Fruit fly (Drosophila melanogaster) whole organism, embryonic: Measurements from ENCODE around the gene XRCC1.

Experiments
- Antp ChIP-seq: fragments of 200-800 bp; sonication (Bioruptor generic); optimal IDR thresholded peaks from 3 replicates; lab custom pipeline; 2016; ENCODE audit warnings: missing biosample characterization, missing genetic modification characterization
- Awh ChIP-seq: fragments of 200-800 bp; sonication (Bioruptor generic); IDR thresholded peaks from 2 replicates; pipeline ENCODE4, ENCODE4 v1.3.6; 2022; ENCODE audit warnings: missing biosample characterization, missing genetic modification characterization
- CG10321 ChIP-seq: fragments of 200-800 bp; sonication (Bioruptor generic); IDR thresholded peaks from 2 replicates; pipeline ENCODE4 v1.3.6; 2022; ENCODE audit warnings: missing biosample characterization, missing genetic modification characterization
- CG10366 ChIP-seq: fragments of 200-800 bp; sonication (Bioruptor generic); IDR thresholded peaks from 2 replicates; pipeline ENCODE4 v1.3.6; 2022; ENCODE audit warnings: missing biosample characterization, missing genetic modification characterization
- CG14860 ChIP-seq: fragments of 200-800 bp; sonication (Bioruptor generic); IDR thresholded peaks from 3 replicates; pipeline ENCODE4 v1.3.6; 2022; ENCODE audit warnings: missing biosample characterization, missing genetic modification characterization; ENCODE audit not compliant: partially characterized antibody
- CG15696 ChIP-seq: fragments of 200-800 bp; sonication (Bioruptor generic); optimal IDR thresholded peaks from 2 replicates; lab custom pipeline; 2019; ENCODE audit warnings: missing biosample characterization, mild to moderate bottlenecking, missing genetic modification characterization, moderate library complexity
- CG1603 ChIP-seq: fragments of 200-800 bp; sonication (Bioruptor generic); optimal IDR thresholded peaks from 2 replicates; lab custom pipeline; 2019; ENCODE audit warnings: missing biosample characterization, mild to moderate bottlenecking, missing genetic modification characterization, moderate library complexity
- CG17912 ChIP-seq: fragments of 200-800 bp; sonication (Bioruptor generic); optimal IDR thresholded peaks from 2 replicates; lab custom pipeline; 2018; ENCODE audit warnings: missing biosample characterization, mild to moderate bottlenecking, missing genetic modification characterization
- CG2202 ChIP-seq: fragments of 200-800 bp; sonication (Bioruptor generic); optimal IDR thresholded peaks from 2 replicates; lab custom pipeline; 2018; ENCODE audit warnings: missing biosample characterization, mild to moderate bottlenecking, missing genetic modification characterization
- CG2875 ChIP-seq: fragments of 200-800 bp; sonication (Bioruptor generic); optimal IDR thresholded peaks from 2 replicates; lab custom pipeline; 2017; ENCODE audit warnings: missing biosample characterization, mild to moderate bottlenecking, missing genetic modification characterization, missing genetic modification reagents
- CG43689 ChIP-seq: fragments of 200-800 bp; sonication (Bioruptor generic); IDR thresholded peaks from 2 replicates; pipeline ENCODE4 v1.3.6; 2022; ENCODE audit warnings: missing biosample characterization, missing genetic modification characterization
- CoRest ChIP-seq: fragments of 200-800 bp; sonication (Bioruptor generic); optimal IDR thresholded peaks from 3 replicates; lab custom pipeline; 2018; ENCODE audit warnings: missing biosample characterization, mild to moderate bottlenecking, missing genetic modification characterization, moderate library complexity
- D19A ChIP-seq: fragments of 200-800 bp; optimal IDR thresholded peaks from 3 replicates; lab custom pipeline; 2019; ENCODE audit warnings: missing biosample characterization, mild to moderate bottlenecking, missing genetic modification characterization, moderate library complexity
- Deaf1 ChIP-seq: fragments of 200-800 bp; optimal IDR thresholded peaks from 3 replicates; lab custom pipeline; 2019; ENCODE audit warnings: missing biosample characterization, mild to moderate bottlenecking, missing genetic modification characterization, moderate library complexity
- Dip3 ChIP-seq: fragments of 200-800 bp; sonication (Bioruptor generic); optimal IDR thresholded peaks from 3 replicates; lab custom pipeline; 2016; ENCODE audit warnings: missing biosample characterization, missing genetic modification characterization
- Doc2 ChIP-seq: fragments of 200-800 bp; sonication (Bioruptor generic); IDR thresholded peaks from 2 replicates; pipeline ENCODE4 v1.3.6; 2022; ENCODE audit warnings: missing biosample characterization, missing genetic modification characterization
- Doc3 ChIP-seq: fragments of 200-800 bp; sonication (Bioruptor generic); IDR thresholded peaks from 3 replicates; pipeline ENCODE4 v1.3.6; 2022; ENCODE audit warnings: missing biosample characterization, missing genetic modification characterization; ENCODE audit not compliant: partially characterized antibody
- ERR ChIP-seq: fragments of 200-800 bp; sonication (Bioruptor generic); optimal IDR thresholded peaks from 2 replicates; lab custom pipeline; 2016; ENCODE audit warnings: missing biosample characterization, missing genetic modification characterization
- Hey ChIP-seq: fragments of 200-800 bp; sonication (Bioruptor generic); optimal IDR thresholded peaks from 3 replicates; lab custom pipeline; 2018; ENCODE audit warnings: missing biosample characterization, mild to moderate bottlenecking, missing genetic modification characterization
- HmgZ ChIP-seq: fragments of 200-800 bp; sonication (Bioruptor generic); optimal IDR thresholded peaks from 2 replicates; lab custom pipeline; 2018; ENCODE audit warnings: missing biosample characterization, mild to moderate bottlenecking, missing genetic modification characterization
- Lim3 ChIP-seq: fragments of 200-800 bp; sonication (Bioruptor generic); IDR thresholded peaks from 2 replicates; pipeline ENCODE4 v1.3.6; 2022; ENCODE audit warnings: missing biosample characterization, missing genetic modification characterization
- Meics ChIP-seq: fragments of 200-800 bp; sonication (Bioruptor generic); optimal IDR thresholded peaks from 2 replicates; lab custom pipeline; 2017; ENCODE audit warnings: missing biosample characterization, mild to moderate bottlenecking, missing genetic modification characterization
- NFAT ChIP-seq: fragments of 200-800 bp; sonication (Bioruptor generic); IDR thresholded peaks from 2 replicates; pipeline ENCODE4 v1.3.6; 2022; ENCODE audit warnings: missing biosample characterization, missing genetic modification characterization
- NfI ChIP-seq: fragments of 200-800 bp; sonication (Bioruptor generic); optimal IDR thresholded peaks from 3 replicates; lab custom pipeline; 2018; ENCODE audit warnings: missing biosample characterization, mild to moderate bottlenecking, missing genetic modification characterization, moderate library complexity
- Ravus ChIP-seq: fragments of 200-800 bp; sonication (Bioruptor generic); IDR thresholded peaks from 2 replicates; pipeline ENCODE4 v1.3.6; 2022; ENCODE audit warnings: missing biosample characterization, missing genetic modification characterization
- Sox100B ChIP-seq: fragments of 200-800 bp; sonication (Bioruptor generic); optimal IDR thresholded peaks from 3 replicates; lab custom pipeline; 2018; ENCODE audit warnings: missing biosample characterization, mild to moderate bottlenecking, missing genetic modification characterization
- TFAM ChIP-seq: fragments of 200-800 bp; sonication (Bioruptor generic); optimal IDR thresholded peaks from 2 replicates; lab custom pipeline; 2017; ENCODE audit warnings: missing biosample characterization, missing genetic modification characterization, inconsistent platforms
- Vsx1 ChIP-seq: fragments of 200-800 bp; sonication (Bioruptor generic); optimal IDR thresholded peaks from 2 replicates; lab custom pipeline; 2017; ENCODE audit warnings: missing biosample characterization, mild to moderate bottlenecking, missing genetic modification characterization, missing genetic modification reagents
- ara ChIP-seq: fragments of 200-800 bp; sonication (Bioruptor generic); IDR thresholded peaks from 2 replicates; pipeline ENCODE4 v1.3.6; 2022; ENCODE audit warnings: missing biosample characterization, missing genetic modification characterization
- cato ChIP-seq: fragments of 200-800 bp; sonication (Bioruptor generic); optimal IDR thresholded peaks from 2 replicates; lab custom pipeline; 2016; ENCODE audit warnings: missing biosample characterization, missing genetic modification characterization, borderline replicate concordance
- chif ChIP-seq, 2 experiments: fragments of 200-800 bp; sonication (Bioruptor generic); optimal IDR thresholded peaks; 3 replicates each; lab custom pipeline; 2016; ENCODE audit warnings: missing biosample characterization in 2 of 2, missing genetic modification characterization in 2 of 2
- danr ChIP-seq: fragments of 200-800 bp; sonication (Bioruptor generic); IDR thresholded peaks from 2 replicates; pipeline ENCODE4 v1.3.6; 2022; ENCODE audit warnings: missing biosample characterization, missing genetic modification characterization
- exex ChIP-seq: fragments of 200-800 bp; sonication (Bioruptor generic); optimal IDR thresholded peaks from 4 replicates; lab custom pipeline; 2018; ENCODE audit warnings: missing biosample characterization, mild to moderate bottlenecking, missing genetic modification characterization, moderate library complexity
- fru ChIP-seq: fragments of >200 bp; optimal IDR thresholded peaks from 2 replicates; lab custom pipeline; 2017
- gsb-n ChIP-seq: fragments of 200-800 bp; sonication (Bioruptor generic); optimal IDR thresholded peaks from 3 replicates; lab custom pipeline; 2018; ENCODE audit warnings: missing biosample characterization, mild to moderate bottlenecking, missing genetic modification characterization
- kah ChIP-seq: fragments of 200-800 bp; sonication (Bioruptor generic); optimal IDR thresholded peaks from 2 replicates; lab custom pipeline; 2018; ENCODE audit warnings: missing biosample characterization, mild to moderate bottlenecking, missing genetic modification characterization
- lab ChIP-seq: fragments of 200-800 bp; sonication (Bioruptor generic); optimal IDR thresholded peaks from 3 replicates; lab custom pipeline; 2017; ENCODE audit warnings: missing biosample characterization, missing genetic modification characterization, mild to moderate bottlenecking, moderate library complexity, missing genetic modification reagents
- mirr ChIP-seq: fragments of 200-800 bp; sonication (Bioruptor generic); optimal IDR thresholded peaks from 3 replicates; lab custom pipeline; 2018; ENCODE audit warnings: missing biosample characterization, mild to moderate bottlenecking, missing genetic modification characterization
- pita ChIP-seq: fragments of 200-800 bp; sonication (Bioruptor generic); optimal IDR thresholded peaks from 2 replicates; lab custom pipeline; 2017; ENCODE audit warnings: missing biosample characterization, mild to moderate bottlenecking, missing genetic modification characterization
- prd ChIP-seq, 3 experiments: fragments of >200 bp in 2 of 3; fragments of 200-800 bp in 1 of 3; sonication (Bioruptor generic) in 1 of 3; optimal IDR thresholded peaks in 2 of 3; IDR thresholded peaks in 1 of 3; 2 replicates in 2 of 3; 3 replicates in 1 of 3; pipeline versions ENCODE4 v1.3.6 to Lab custom; 2017 to 2022; ENCODE audit warnings: missing biosample characterization in 1 of 3, missing genetic modification characterization in 1 of 3
- slbo ChIP-seq: fragments of 200-800 bp; sonication (Bioruptor generic); IDR thresholded peaks from 2 replicates; pipeline ENCODE4 v1.3.6; 2022; ENCODE audit warnings: missing biosample characterization, missing genetic modification characterization
- slou ChIP-seq: fragments of 200-800 bp; sonication (Bioruptor generic); optimal IDR thresholded peaks from 3 replicates; lab custom pipeline; 2016; ENCODE audit warnings: missing biosample characterization, missing genetic modification characterization
- ssp ChIP-seq: fragments of 200-800 bp; sonication (Bioruptor generic); IDR thresholded peaks from 2 replicates; pipeline ENCODE4 v1.3.6; 2022; ENCODE audit warnings: missing biosample characterization, missing genetic modification characterization
- stc ChIP-seq: fragments of 200-800 bp; sonication (Bioruptor generic); IDR thresholded peaks from 2 replicates; pipeline ENCODE4 v1.3.6; 2022; ENCODE audit warnings: missing biosample characterization, missing genetic modification characterization
- stwl ChIP-seq: fragments of 200-800 bp; sonication (Bioruptor generic); optimal IDR thresholded peaks from 3 replicates; lab custom pipeline; 2018; ENCODE audit warnings: missing biosample characterization, mild to moderate bottlenecking, missing genetic modification characterization, moderate library complexity
- sug ChIP-seq: fragments of 200-800 bp; optimal IDR thresholded peaks from 2 replicates; lab custom pipeline; 2019; ENCODE audit warnings: missing biosample characterization, mild to moderate bottlenecking, missing genetic modification characterization, moderate library complexity
- ttk ChIP-seq: fragments of 200-800 bp; sonication (Bioruptor generic); IDR thresholded peaks from 2 replicates; pipeline ENCODE4 v2.1.2; 2022; ENCODE audit warnings: missing biosample characterization, missing genetic modification characterization
- z ChIP-seq: fragments of 200-800 bp; sonication (Bioruptor generic); IDR thresholded peaks from 3 replicates; pipeline ENCODE4 v1.3.6; 2022; ENCODE audit warnings: missing biosample characterization, missing genetic modification characterization
- zen2 ChIP-seq: fragments of 200-800 bp; sonication (Bioruptor generic); IDR thresholded peaks from 3 replicates; pipeline ENCODE4 v1.3.6; 2022; ENCODE audit warnings: missing biosample characterization, missing genetic modification characterization; ENCODE audit not compliant: partially characterized antibody
- zfh2 ChIP-seq: fragments of 200-800 bp; sonication (Bioruptor generic); optimal IDR thresholded peaks from 2 replicates; lab custom pipeline; 2016; ENCODE audit warnings: missing biosample characterization, missing genetic modification characterization

Gene XRCC1

dm6 chrX:5329266-5329898, at the start of gene XRCC1, which contains the start of gene CG3309 (continued):
- TF ChIP-seq z, result no peak
- TF ChIP-seq mirr (GFP tag; lab: Kevin White, UChicago), result no peak
- TF ChIP-seq CG10321 (GFP tag; lab: Robert Waterston, UW), result no peak
- TF ChIP-seq CoRest, result peak; percentile 59
- peak; percentile 64; the same call in 1 of the 2 replicates for TF ChIP-seq ttk
- TF ChIP-seq CG2875 (GFP tag; lab: Kevin White, UChicago), result no peak
- TF ChIP-seq Hey (tag; lab: Kevin White, UChicago), result no peak
- TF ChIP-seq NfI, result peak; percentile 25
- no peak for TF ChIP-seq NFAT (GFP tag; lab: Robert Waterston, UW)
- TF ChIP-seq fru (lab: Kevin White, UChicago), result no peak
- TF ChIP-seq cato, result no peak
- no peak for TF ChIP-seq TFAM (GFP tag; lab: Kevin White, UChicago)
- TF ChIP-seq Doc3 (GFP tag; lab: Robert Waterston, UW), result peak; percentile 86
- no peak for TF ChIP-seq pita (GFP tag; lab: Kevin White, UChicago)
- no peak for TF ChIP-seq prd (optimal IDR thresholded peaks at IDR 0.05; lab: Kevin White, UChicago)
- peak; percentile 81 for TF ChIP-seq prd (GFP tag; IDR thresholded peaks at IDR 0.05; lab: Robert Waterston, UW)
- no peak for TF ChIP-seq Vsx1 (GFP tag; lab: Kevin White, UChicago)
- no peak for TF ChIP-seq CG1603 (tag; lab: Kevin White, UChicago)
- no peak for TF ChIP-seq zfh2 (GFP tag; lab: Kevin White, UChicago)
- no peak for TF ChIP-seq CG2202 (tag; lab: Kevin White, UChicago)
- TF ChIP-seq Awh (GFP tag; lab: Robert Waterston, UW), result no peak
- TF ChIP-seq D19A (tag; lab: Kevin White, UChicago), result no peak
- peak; percentile 48; the same call in 1 of the 2 replicates for TF ChIP-seq stc (GFP tag; lab: Robert Waterston, UW)
- no peak for TF ChIP-seq HmgZ
- no peak for TF ChIP-seq Sox100B (GFP tag; lab: Kevin White, UChicago)
- no peak for TF ChIP-seq danr (GFP tag; lab: Robert Waterston, UW)
- TF ChIP-seq Deaf1 (tag; lab: Kevin White, UChicago), result peak; percentile 5
- TF ChIP-seq CG17912 (GFP tag; lab: Kevin White, UChicago), result no peak
- peak; percentile 47 for TF ChIP-seq sug (tag; lab: Kevin White, UChicago)
- peak; percentile 57 for TF ChIP-seq CG10366 (GFP tag; lab: Robert Waterston, UW)
- no peak for TF ChIP-seq Ravus (GFP tag; lab: Robert Waterston, UW)
- peak; percentile 42; the same call in 1 of the 3 replicates for TF ChIP-seq zen2 (GFP tag; lab: Robert Waterston, UW)
- TF ChIP-seq ara (GFP tag; lab: Robert Waterston, UW), result peak; percentile 55; the same call in 1 of the 2 replicates
- TF ChIP-seq Antp, result no peak
- no peak for TF ChIP-seq Lim3 (GFP tag; lab: Robert Waterston, UW)
- TF ChIP-seq slbo (GFP tag; lab: Robert Waterston, UW), result peak; percentile 81
- TF ChIP-seq gsb-n (tag; lab: Kevin White, UChicago), result peak; percentile 36
- TF ChIP-seq CG14860, result peak; percentile 86
- peak; percentile 82 for TF ChIP-seq Meics
- no peak for TF ChIP-seq lab (GFP tag; lab: Kevin White, UChicago)
- peak; percentile 48; the same call in 1 of the 2 replicates for TF ChIP-seq ssp (GFP tag; lab: Robert Waterston, UW)
- no peak for TF ChIP-seq Dip3 (GFP tag; lab: Kevin White, UChicago)
- peak; percentile 21 for TF ChIP-seq stwl (tag; lab: Kevin White, UChicago)
- no peak for TF ChIP-seq slou
- peak in 1 of 2 experiments; percentile 15 for TF ChIP-seq chif (GFP tag; optimal IDR thresholded peaks at IDR 0.05; lab: Kevin White, UChicago)
- no peak for TF ChIP-seq exex (tag; lab: Kevin White, UChicago)
- no peak for TF ChIP-seq ERR
- no peak for TF ChIP-seq kah (GFP tag; lab: Kevin White, UChicago)
- no peak for TF ChIP-seq Doc2 (GFP tag; lab: Robert Waterston, UW)
- TF ChIP-seq CG43689 (GFP tag; lab: Robert Waterston, UW), result no peak
- peak; percentile 42 for TF ChIP-seq CG15696 (tag; lab: Kevin White, UChicago)
